Fruit fly (Drosophila melanogaster): ENCODE measurements around the gene Ccp84Ae.
A peak's percentile ranks its signal among the peaks of the same experiment; 100 is the strongest.

The Ccp84Ae gene

dm6 chr3R:6691658-6692057, at the start of gene Ccp84Ae:
TSS of gene Ccp84Ae (minus strand) at chr3R:6691758.
- TF ChIP-seq pan (optimal IDR thresholded peaks at IDR 0.05) (no peak), dl (GFP tag; optimal IDR thresholded peaks at IDR 0.05; ENCODE audit: insufficient read depth in 1 of 2, partially characterized antibody in 2 of 2) (no peak), usp (GFP tag; optimal IDR thresholded peaks at IDR 0.05) (no peak), h (GFP tag; optimal IDR thresholded peaks at IDR 0.05) (no peak), Jra (GFP tag; optimal IDR thresholded peaks at IDR 0.05) (no peak), N (GFP tag; optimal IDR thresholded peaks at IDR 0.05) (no peak), psq (GFP tag; optimal IDR thresholded peaks at IDR 0.05) (no peak)

- no peak for TF ChIP-seq Hr83 (GFP tag; optimal IDR thresholded peaks at IDR 0.05; ENCODE audit: poor library complexity, severe bottlenecking)
- no peak for TF ChIP-seq rgr (GFP tag; optimal IDR thresholded peaks at IDR 0.05)
- TF ChIP-seq h (GFP tag; optimal IDR thresholded peaks at IDR 0.05): no peak
- TF ChIP-seq lola (GFP tag; optimal IDR thresholded peaks at IDR 0.05): no peak
Observed at dm6 chr3R:6735722-6736121, 44.2 kb upstream of the Ccp84Ae start.

dm6 chr3R:6726119-6726518, 34.6 kb upstream of the Ccp84Ae start:
- TF ChIP-seq sage (GFP tag; optimal IDR thresholded peaks at IDR 0.05): no peak
- TF ChIP-seq jim (GFP tag; optimal IDR thresholded peaks at IDR 0.05): no peak
- TF ChIP-seq Dfd (GFP tag; optimal IDR thresholded peaks at IDR 0.05): no peak
- no peak for TF ChIP-seq N (GFP tag; optimal IDR thresholded peaks at IDR 0.05)
- TF ChIP-seq Jra (GFP tag; optimal IDR thresholded peaks at IDR 0.05): no peak
- TF ChIP-seq CG9705 (GFP tag; optimal IDR thresholded peaks at IDR 0.05): no peak
- no peak for TF ChIP-seq dmrt93B (GFP tag; optimal IDR thresholded peaks at IDR 0.05)
- TF ChIP-seq HLH106 (tag; optimal IDR thresholded peaks at IDR 0.05): no peak
- no peak for TF ChIP-seq usp (GFP tag; optimal IDR thresholded peaks at IDR 0.05)
- TF ChIP-seq dl (GFP tag; optimal IDR thresholded peaks at IDR 0.05; ENCODE audit: insufficient read depth in 1 of 2, partially characterized antibody in 2 of 2): no peak

- no peak for TF ChIP-seq foxo (GFP tag; optimal IDR thresholded peaks at IDR 0.05)
- no peak for TF ChIP-seq Hr83 (GFP tag; optimal IDR thresholded peaks at IDR 0.05; ENCODE audit: poor library complexity, severe bottlenecking)
- no peak for TF ChIP-seq dmrt93B (GFP tag; optimal IDR thresholded peaks at IDR 0.05)
Observed at dm6 chr3R:6723537-6724171, 32.1 kb upstream of the Ccp84Ae start.

- TF ChIP-seq dl (GFP tag; optimal IDR thresholded peaks at IDR 0.05; ENCODE audit: insufficient read depth in 1 of 2, partially characterized antibody in 2 of 2) (peak in 1 of 2 experiments; percentile 3), Dif (GFP tag; optimal IDR thresholded peaks at IDR 0.05; ENCODE audit: partially characterized antibody) (peak; percentile 57), Myc (optimal IDR thresholded peaks at IDR 0.05) (no peak), CG9705 (GFP tag; optimal IDR thresholded peaks at IDR 0.05) (no peak), Abd-B (GFP tag; optimal IDR thresholded peaks at IDR 0.05) (no peak)
Observed at dm6 chr3R:6708858-6709257, 17.3 kb upstream of the Ccp84Ae start.

- TF ChIP-seq ey (GFP tag; optimal IDR thresholded peaks at IDR 0.05): no peak
- TF ChIP-seq Vsx2 (GFP tag; optimal IDR thresholded peaks at IDR 0.05; ENCODE audit: partially characterized antibody): no peak
- no peak for TF ChIP-seq dl (GFP tag; optimal IDR thresholded peaks at IDR 0.05; ENCODE audit: insufficient read depth in 1 of 2, partially characterized antibody in 2 of 2)
- no peak for TF ChIP-seq Hr78 (GFP tag; optimal IDR thresholded peaks at IDR 0.05)
- TF ChIP-seq Sp1 (GFP tag; optimal IDR thresholded peaks at IDR 0.05): no peak
- TF ChIP-seq fru (GFP tag; optimal IDR thresholded peaks at IDR 0.05): no peak
- TF ChIP-seq rgr (GFP tag; optimal IDR thresholded peaks at IDR 0.05): no peak
- no peak for TF ChIP-seq N (GFP tag; optimal IDR thresholded peaks at IDR 0.05)
- TF ChIP-seq psq (GFP tag; optimal IDR thresholded peaks at IDR 0.05): no peak
- TF ChIP-seq tai (GFP tag; optimal IDR thresholded peaks at IDR 0.05): no peak
- TF ChIP-seq Abd-B (GFP tag; optimal IDR thresholded peaks at IDR 0.05): no peak
- TF ChIP-seq sv (GFP tag; optimal IDR thresholded peaks at IDR 0.05): no peak
- no peak for TF ChIP-seq CG9705 (GFP tag; optimal IDR thresholded peaks at IDR 0.05)
- no peak for TF ChIP-seq Myc (optimal IDR thresholded peaks at IDR 0.05)
- TF ChIP-seq Dfd (GFP tag; optimal IDR thresholded peaks at IDR 0.05): no peak
Observed at dm6 chr3R:6706327-6706726, 14.8 kb upstream of the Ccp84Ae start.
